Worm (Caenorhabditis elegans): ENCODE measurements around the gene mans-2.
"Not testable (repeated sequence)": the region's sequence is repeated elsewhere in the genome, so short reads cannot be mapped to it uniquely, and the experiment has no call there.

Gene mans-2

DNA sequence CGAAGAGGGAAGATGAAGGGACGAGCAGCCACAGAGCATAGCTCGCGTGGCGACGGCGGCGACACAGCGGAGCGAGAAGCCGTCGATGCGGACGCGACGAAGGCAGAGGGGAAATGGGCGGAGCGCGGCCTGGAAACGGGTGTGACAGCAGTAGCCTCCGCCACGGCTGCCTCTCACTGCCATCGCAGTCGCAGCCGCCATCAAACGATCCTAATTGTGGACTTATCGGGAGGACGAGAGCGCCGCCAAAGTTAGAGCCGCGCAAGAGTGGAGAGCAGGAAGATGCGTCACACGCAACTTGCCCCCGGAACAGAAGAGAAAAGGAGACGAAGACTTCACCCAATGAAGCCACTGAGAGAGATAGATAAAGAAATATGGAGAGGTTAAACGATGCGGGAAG is 39.0 kb upstream of the mans-2 start (continued):
- TF ChIP-seq pha-4 (tag; optimal IDR thresholded peaks at IDR 0.05) (no peak), F55B11.4 (tag; optimal IDR thresholded peaks at IDR 0.05; ENCODE audit: borderline replicate concordance, insufficient read depth) (no peak), mcd-1 (GFP tag; IDR thresholded peaks at IDR 0.05) (peak; percentile 28; the same call in 1 of the 2 replicates), ztf-25 (GFP tag; IDR thresholded peaks at IDR 0.05) (0 out of 2 replicates have a peak, but pooled peaks have one; percentile 7), lin-26 (GFP tag; IDR thresholded peaks at IDR 0.05) (no peak), ceh-100 (GFP tag; IDR thresholded peaks at IDR 0.05) (peak; percentile 38; the same call in 1 of the 2 replicates), lin-40 (tag; optimal IDR thresholded peaks at IDR 0.05) (peak; percentile 23), B0336.3 (GFP tag; IDR thresholded peaks at IDR 0.05) (0 out of 2 replicates have a peak, but pooled peaks have one; percentile 42), snpc-1.1 (tag; optimal IDR thresholded peaks at IDR 0.05; ENCODE audit: insufficient read depth) (no peak), rec-8 (tag; optimal IDR thresholded peaks at IDR 0.05) (no peak), tbp1 (GFP tag; optimal IDR thresholded peaks at IDR 0.05) (no peak), Y56A3A.18 (GFP tag; IDR thresholded peaks at IDR 0.05) (no peak), Y53F4B.3 (GFP tag; IDR thresholded peaks at IDR 0.05) (no peak), sdz-38 (tag; optimal IDR thresholded peaks at IDR 0.05) (no peak), T07F8.4 (tag; optimal IDR thresholded peaks at IDR 0.05) (no peak), ZK185.1 (tag; optimal IDR thresholded peaks at IDR 0.05; ENCODE audit: poor library complexity, severe bottlenecking) (no peak), F52B5.7 (tag; optimal IDR thresholded peaks at IDR 0.05) (no peak), nfya-1 (tag; optimal IDR thresholded peaks at IDR 0.05; ENCODE audit: borderline replicate concordance, insufficient read depth) (no peak), snpc-4 (GFP tag; optimal IDR thresholded peaks at IDR 0.05) (no peak), snpc-4 (tag; optimal IDR thresholded peaks at IDR 0.05) (peak in 1 of 4 experiments; percentile 7), aptf-3 (GFP tag; IDR thresholded peaks at IDR 0.05) (no peak), zim-3 (tag; optimal IDR thresholded peaks at IDR 0.05) (no peak), Y67H2A.10 (GFP tag; conservative IDR thresholded peaks at IDR 0.05) (no peak), let-526 (GFP tag; IDR thresholded peaks at IDR 0.05) (no peak), efl-1 (GFP tag; optimal IDR thresholded peaks at IDR 0.05) (no peak), lin-54 (GFP tag; optimal IDR thresholded peaks at IDR 0.05) (no peak)

DNA sequence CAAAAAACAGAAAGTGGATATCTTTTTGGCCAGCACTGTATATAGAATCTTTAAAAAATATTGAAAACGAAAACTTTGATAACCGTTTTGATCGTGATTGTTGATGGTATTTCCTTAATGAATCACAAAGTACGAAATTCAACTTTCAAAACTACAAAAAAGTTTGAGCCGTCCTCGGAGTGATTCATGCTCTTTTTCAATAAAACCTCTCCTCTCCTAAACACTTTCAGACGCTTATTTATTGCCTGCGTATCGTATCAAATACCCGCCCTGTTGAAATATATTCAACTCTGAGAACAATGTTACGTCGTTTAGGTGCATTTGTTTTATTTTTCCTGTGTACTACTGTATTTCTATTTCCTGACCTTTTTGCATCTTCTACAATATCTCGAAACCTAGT is 35.7 kb upstream of the mans-2 start:
- peak; percentile 69 for TF ChIP-seq nhr-80 (tag; optimal IDR thresholded peaks at IDR 0.05)
- no peak for TF ChIP-seq sdz-38 (tag; optimal IDR thresholded peaks at IDR 0.05)
- TF ChIP-seq egl-44 (GFP tag; IDR thresholded peaks at IDR 0.05), result no peak

DNA sequence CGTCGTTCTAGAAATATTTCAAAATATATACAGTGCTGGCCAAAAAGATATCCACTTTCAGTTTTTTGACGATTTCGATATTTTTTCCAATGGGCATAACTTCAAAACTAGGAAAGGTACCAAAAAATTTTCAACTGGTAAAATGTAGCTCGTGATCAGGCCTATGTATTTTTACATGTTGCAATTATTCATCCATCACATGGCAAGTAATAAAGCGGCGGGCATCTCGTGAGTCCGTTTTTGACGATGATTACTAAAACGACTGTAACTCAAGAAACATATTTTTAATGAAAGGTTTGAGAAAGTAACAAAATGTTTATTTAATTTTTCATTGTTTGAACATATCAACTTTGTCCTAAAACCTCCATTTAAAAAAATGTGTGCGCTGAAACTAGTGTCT is 34.7 kb upstream of the mans-2 start, which contains the start of gene F10C2.3:
Gene F10C2.3 (plus strand): TSS at position 301 of the 400 bp plus-strand sequence.
- TF ChIP-seq B0261.1 (tag; optimal IDR thresholded peaks at IDR 0.05); Y56A3A.18 (GFP tag; IDR thresholded peaks at IDR 0.05); akir-1 (GFP tag; optimal IDR thresholded peaks at IDR 0.05): not testable (repeated sequence)

DNA sequence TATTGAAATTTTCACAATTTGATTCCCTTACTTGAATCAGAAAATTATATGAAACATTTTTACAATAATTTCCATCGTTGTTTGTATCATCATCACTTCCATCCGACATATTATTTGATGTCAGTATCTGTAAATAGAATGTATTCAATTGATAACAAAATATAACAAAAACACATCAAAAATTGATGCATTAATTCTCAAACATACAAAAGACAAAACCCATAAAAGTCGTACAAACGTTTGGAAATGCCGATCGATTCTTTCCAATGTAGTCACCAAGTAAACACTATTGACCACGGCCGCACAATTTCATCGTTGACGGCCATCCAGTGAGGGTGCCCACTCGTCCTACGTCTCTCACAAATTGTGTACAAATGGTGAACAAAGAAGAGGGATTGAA is 28.0 kb upstream of the mans-2 start, which contains the start of gene add-2:
Gene add-2 (minus strand): TSS at position 109 of the 400 bp plus-strand sequence.
- TF ChIP-seq hsf-1 (GFP tag; IDR thresholded peaks at IDR 0.05), result no peak
- TF ChIP-seq egrh-3 (GFP tag; IDR thresholded peaks at IDR 0.05), result no peak
- TF ChIP-seq nhr-80 (tag; optimal IDR thresholded peaks at IDR 0.05), result peak; percentile 21
- no peak for TF ChIP-seq lsy-27 (tag; optimal IDR thresholded peaks at IDR 0.05; ENCODE audit: borderline replicate concordance, insufficient read depth)
